Worm (Caenorhabditis elegans) whole organism, L2 larva: ENCODE measurements around the gene T20D3.14.
A peak's percentile ranks its signal among the peaks of the same experiment; 100 is the strongest.

Source experiments
- C34F6.9 ChIP-seq: fragments of 150-350 bp; optimal IDR thresholded peaks from 2 replicates; lab custom pipeline; 2014; ENCODE audit warnings: missing biosample characterization, missing genetic modification characterization
- F13H6.1 ChIP-seq: sonication (generic microtip); optimal IDR thresholded peaks from 2 replicates; lab custom pipeline; 2016; ENCODE audit warnings: missing genetic modification characterization, missing compliant biosample characterization
- R02D3.7 ChIP-seq: fragments of 150-350 bp; optimal IDR thresholded peaks from 2 replicates; lab custom pipeline; 2014; ENCODE audit warnings: missing biosample characterization, missing genetic modification characterization
- Y55F3AM.14 ChIP-seq: fragments of 200-800 bp; sonication (Bioruptor generic); optimal IDR thresholded peaks from 2 replicates; lab custom pipeline; 2018; ENCODE audit warnings: mild to moderate bottlenecking, missing genetic modification characterization, missing compliant biosample characterization
- alr-1 ChIP-seq: fragments of 150-350 bp; optimal IDR thresholded peaks from 2 replicates; lab custom pipeline; 2014; ENCODE audit warnings: missing biosample characterization, missing genetic modification characterization
- aly-2 ChIP-seq: fragments of 150-350 bp; optimal IDR thresholded peaks from 2 replicates; lab custom pipeline; 2014; ENCODE audit warnings: missing biosample characterization, missing genetic modification characterization
- blmp-1 ChIP-seq: sonication (generic microtip); optimal IDR thresholded peaks from 2 replicates; lab custom pipeline; 2017; ENCODE audit warnings: missing genetic modification characterization, mild to moderate bottlenecking, missing compliant biosample characterization, antibody characterized with exemption, moderate library complexity; ENCODE audit not compliant: insufficient read depth
- ceh-16 ChIP-seq: fragments of 150-350 bp; optimal IDR thresholded peaks from 2 replicates; lab custom pipeline; 2014; ENCODE audit warnings: missing biosample characterization, missing genetic modification characterization
- ceh-82 ChIP-seq: fragments of 150-350 bp; optimal IDR thresholded peaks from 2 replicates; lab custom pipeline; 2014; ENCODE audit warnings: missing biosample characterization, missing genetic modification characterization
- dmd-4 ChIP-seq: sonication (generic microtip); optimal IDR thresholded peaks from 2 replicates; lab custom pipeline; 2017; ENCODE audit warnings: missing biosample characterization, missing genetic modification characterization
- egl-27 ChIP-seq: sonication (generic microtip); optimal IDR thresholded peaks from 3 replicates; lab custom pipeline; 2017; ENCODE audit warnings: missing biosample characterization, missing genetic modification reagents, missing genetic modification characterization
- elt-1 ChIP-seq: fragments of 150-350 bp; optimal IDR thresholded peaks from 2 replicates; lab custom pipeline; 2014; ENCODE audit warnings: missing biosample characterization, missing genetic modification characterization
- elt-3 ChIP-seq: sonication (generic microtip); optimal IDR thresholded peaks from 2 replicates; lab custom pipeline; 2017; ENCODE audit warnings: missing biosample characterization, missing genetic modification characterization
- fos-1 ChIP-seq: fragments of 150-350 bp; optimal IDR thresholded peaks from 2 replicates; lab custom pipeline; 2014; ENCODE audit warnings: missing biosample characterization, missing genetic modification characterization
- gmeb-1 ChIP-seq: fragments of 150-350 bp; optimal IDR thresholded peaks from 2 replicates; lab custom pipeline; 2014; ENCODE audit warnings: missing biosample characterization, missing genetic modification characterization
- lsy-2 ChIP-seq, 2 experiments: fragments of 150-350 bp in 1 of 2; sonication (generic microtip) in 1 of 2; optimal IDR thresholded peaks; 2 replicates each; lab custom pipeline; 2014 to 2017; ENCODE audit warnings: missing biosample characterization in 2 of 2, missing genetic modification characterization in 2 of 2
- mbf-1 ChIP-seq: sonication (generic microtip); optimal IDR thresholded peaks from 2 replicates; lab custom pipeline; 2017; ENCODE audit warnings: missing biosample characterization, missing genetic modification characterization
- nhr-10 ChIP-seq: sonication (generic microtip); optimal IDR thresholded peaks from 2 replicates; lab custom pipeline; 2017; ENCODE audit warnings: missing biosample characterization, missing genetic modification characterization
- nhr-11 ChIP-seq: fragments of 150-350 bp; optimal IDR thresholded peaks from 2 replicates; lab custom pipeline; 2014; ENCODE audit warnings: missing biosample characterization, missing genetic modification characterization
- nhr-12 ChIP-seq: fragments of 150-350 bp; optimal IDR thresholded peaks from 2 replicates; lab custom pipeline; 2014; ENCODE audit warnings: missing biosample characterization, missing genetic modification characterization
- nhr-129 ChIP-seq: fragments of 150-350 bp; optimal IDR thresholded peaks from 2 replicates; lab custom pipeline; 2014; ENCODE audit warnings: missing biosample characterization, missing genetic modification characterization
- nhr-237 ChIP-seq: fragments of 150-350 bp; optimal IDR thresholded peaks from 2 replicates; lab custom pipeline; 2014; ENCODE audit warnings: missing biosample characterization, missing genetic modification characterization
- nhr-25 ChIP-seq: fragments of 150-350 bp; sonication (generic microtip); optimal IDR thresholded peaks from 3 replicates; lab custom pipeline; 2014; ENCODE audit warnings: missing biosample characterization, missing genetic modification characterization
- nhr-77 ChIP-seq: fragments of 150-350 bp; optimal IDR thresholded peaks from 2 replicates; lab custom pipeline; 2014; ENCODE audit warnings: missing biosample characterization, missing genetic modification characterization
- sem-4 ChIP-seq: fragments of 150-350 bp; optimal IDR thresholded peaks from 2 replicates; lab custom pipeline; 2014; ENCODE audit warnings: missing biosample characterization, missing genetic modification reagents, missing genetic modification characterization
- sma-9 ChIP-seq, 2 experiments: fragments of 150-350 bp in 1 of 2; sonication (generic microtip) in 1 of 2; optimal IDR thresholded peaks; 2 replicates each; lab custom pipeline; 2014 to 2016; ENCODE audit warnings: missing genetic modification characterization in 2 of 2, mild to moderate bottlenecking in 1 of 2, missing biosample characterization in 1 of 2, missing compliant biosample characterization in 1 of 2, missing genetic modification reagents in 1 of 2, moderate library complexity in 1 of 2
- snpc-4 ChIP-seq: fragments of 150-350 bp; optimal IDR thresholded peaks from 2 replicates; lab custom pipeline; 2014; ENCODE audit warnings: missing biosample characterization, missing genetic modification characterization
- unc-55 ChIP-seq: fragments of 150-350 bp; sonication (generic microtip); optimal IDR thresholded peaks from 3 replicates; lab custom pipeline; 2014; ENCODE audit warnings: missing biosample characterization, missing genetic modification reagents, missing genetic modification characterization
- unc-62 ChIP-seq: fragments of 150-350 bp; optimal IDR thresholded peaks from 2 replicates; lab custom pipeline; 2014; ENCODE audit warnings: missing biosample characterization, missing genetic modification reagents, missing genetic modification characterization
- ztf-1 ChIP-seq: fragments of 200-800 bp; sonication (Bioruptor generic); conservative IDR thresholded peaks from 2 replicates; pipeline ENCODE4 v1.3.6; 2022; ENCODE audit warnings: missing genetic modification characterization, missing compliant biosample characterization
- ztf-4 ChIP-seq: fragments of 150-350 bp; optimal IDR thresholded peaks from 2 replicates; lab custom pipeline; 2014; ENCODE audit warnings: missing biosample characterization, missing genetic modification characterization

The T20D3.14 gene

DNA sequence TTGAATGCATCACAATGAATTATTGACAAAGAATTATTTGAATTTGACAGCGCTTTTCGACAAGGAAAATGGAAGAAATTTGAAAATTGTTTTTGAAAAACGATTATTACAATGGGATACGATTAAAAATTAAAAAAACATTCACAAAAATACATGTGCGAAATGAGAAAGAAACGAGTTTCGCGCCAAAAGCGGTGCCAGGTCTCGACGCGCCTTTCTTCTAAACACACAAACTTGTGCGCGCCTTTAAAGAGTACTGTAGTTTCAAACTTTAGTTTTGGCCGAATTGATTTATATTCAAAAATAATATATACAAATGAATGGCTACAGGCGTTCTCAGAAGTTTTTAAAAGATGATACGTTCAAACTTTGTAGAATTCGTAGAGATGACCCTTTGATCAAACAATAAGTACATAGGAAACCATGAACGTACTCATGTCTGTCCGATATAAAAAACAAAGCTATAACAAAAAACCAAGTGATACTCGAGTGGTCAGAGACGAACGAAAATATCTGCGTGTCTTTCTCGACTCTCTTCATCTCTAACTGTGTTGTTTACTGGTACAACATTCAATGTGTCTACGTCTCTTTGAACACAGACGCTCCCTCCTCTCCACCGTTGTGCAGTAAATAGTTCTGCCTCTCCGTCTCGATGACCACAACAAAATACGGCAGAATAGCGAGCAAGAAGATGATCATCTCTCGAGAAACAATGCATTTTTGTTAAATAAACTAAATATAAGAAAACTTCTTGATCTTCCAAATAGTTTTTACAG, 32.3 kb upstream of the T20D3.14 start:
- TF ChIP-seq nhr-129 (tag; lab: Kevin White, UChicago) = peak; percentile 60
- peak; percentile 12 for TF ChIP-seq egl-27 (tag; lab: Kevin White, UChicago)
- no peak for TF ChIP-seq unc-62
- no peak for TF ChIP-seq nhr-77
- TF ChIP-seq sma-9 (GFP tag; optimal IDR thresholded peaks at IDR 0.05; lab: Kevin White, UChicago) = peak; percentile 43
- no peak for TF ChIP-seq sma-9 (tag; optimal IDR thresholded peaks at IDR 0.05; lab: Kevin White, UChicago)
- no peak for TF ChIP-seq nhr-10
- TF ChIP-seq ztf-1 (GFP tag; lab: Robert Waterston, UW) = no peak
- peak; percentile 1 for TF ChIP-seq C34F6.9 (tag; lab: Kevin White, UChicago)
- no peak for TF ChIP-seq nhr-237
- no peak for TF ChIP-seq snpc-4 (tag; lab: Kevin White, UChicago)
- peak; percentile 15 for TF ChIP-seq unc-55 (GFP tag; lab: Kevin White, UChicago)
- TF ChIP-seq dmd-4 (tag; lab: Kevin White, UChicago) = no peak
- no peak for TF ChIP-seq ceh-82 (tag; lab: Kevin White, UChicago)
- TF ChIP-seq lsy-2 (tag; optimal IDR thresholded peaks at IDR 0.05; lab: Kevin White, UChicago) = no peak
- peak; percentile 17 for TF ChIP-seq F13H6.1 (tag; lab: Kevin White, UChicago)
- no peak for TF ChIP-seq blmp-1 (tag; lab: Kevin White, UChicago)
- TF ChIP-seq, all 48 proteins: peak for 6

DNA sequence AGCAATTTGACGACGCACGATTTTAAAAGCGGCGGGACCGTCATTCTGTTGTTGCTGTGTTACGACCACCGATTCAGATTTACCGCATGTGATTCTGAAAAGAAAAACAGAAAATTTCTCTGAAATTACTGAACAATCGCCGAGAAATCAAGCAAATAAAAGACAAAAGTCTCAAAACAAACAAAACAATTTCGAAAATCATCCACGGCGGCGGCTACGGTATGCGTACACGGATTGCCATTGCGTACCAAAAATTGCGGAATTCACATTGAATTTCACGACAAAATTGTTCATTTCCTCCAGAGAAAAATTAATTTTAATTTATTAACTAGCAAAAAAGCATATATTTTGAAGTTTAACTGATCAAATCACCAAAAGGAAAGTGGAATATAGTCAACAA, 30.7 kb upstream of the T20D3.14 start, which contains the start of gene pezo-1:
pezo-1 (minus strand) TSS at position 101 of the 400 bp plus-strand sequence.
- TF ChIP-seq aly-2 (tag; lab: Kevin White, UChicago) (no peak), lsy-2 (tag; optimal IDR thresholded peaks at IDR 0.05; lab: Kevin White, UChicago) (peak in 1 of 2 experiments; percentile 34)

DNA sequence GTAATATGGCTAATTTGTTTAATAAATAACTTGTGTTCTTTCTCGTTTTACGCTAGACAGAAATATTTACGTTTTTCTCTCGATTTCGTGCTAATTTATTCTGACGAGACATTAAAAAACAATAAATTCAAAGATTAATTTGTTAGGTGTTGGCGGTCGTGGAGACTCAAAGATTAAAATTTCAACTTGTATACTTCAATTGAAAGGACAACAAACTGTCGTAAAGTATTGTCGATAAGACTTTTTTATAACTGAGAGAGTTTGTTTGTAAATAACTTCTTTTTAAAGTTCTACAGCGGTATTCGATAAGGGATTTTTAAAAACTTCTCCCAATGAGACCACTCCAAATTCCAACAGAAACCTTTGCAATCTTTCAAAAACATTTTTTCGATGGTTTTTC, 18.0 kb upstream of the T20D3.14 start:
- TF ChIP-seq fos-1 (tag; lab: Kevin White, UChicago) (no peak), elt-3 (tag; lab: Kevin White, UChicago) (no peak), nhr-12 (tag; lab: Kevin White, UChicago) (no peak), alr-1 (tag; lab: Kevin White, UChicago) (no peak), unc-55 (GFP tag; lab: Kevin White, UChicago) (no peak), nhr-10 (no peak), mbf-1 (no peak), aly-2 (tag; lab: Kevin White, UChicago) (no peak), gmeb-1 (tag; lab: Kevin White, UChicago) (no peak), egl-27 (tag; lab: Kevin White, UChicago) (no peak), nhr-77 (no peak), Y55F3AM.14 (GFP tag; lab: Kevin White, UChicago) (no peak), nhr-11 (tag; lab: Kevin White, UChicago) (no peak), ceh-16 (tag; lab: Kevin White, UChicago) (no peak), blmp-1 (tag; lab: Kevin White, UChicago) (no peak)

DNA sequence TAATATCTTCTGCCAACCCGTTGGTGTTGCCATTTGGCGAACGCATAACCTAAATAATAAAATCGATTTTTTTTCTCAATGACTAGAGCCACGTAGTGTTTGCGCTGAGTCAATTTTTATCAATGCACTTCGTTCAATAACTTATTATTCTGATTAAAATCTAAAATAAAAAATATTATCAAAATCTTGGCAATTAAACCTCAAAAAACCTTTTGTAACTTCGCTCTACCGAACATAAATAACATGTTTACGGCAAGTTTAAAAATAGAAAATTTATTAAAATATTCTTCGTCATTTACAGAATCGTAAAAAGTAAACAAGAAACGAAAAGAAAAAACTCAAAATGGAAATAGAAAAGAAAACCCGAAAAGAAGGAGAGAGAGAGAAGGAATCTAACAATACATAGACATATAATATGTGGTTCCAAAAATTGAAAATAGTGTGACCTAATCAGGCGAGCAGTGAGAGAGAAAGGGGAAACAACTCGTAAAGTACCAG, 7.4 kb upstream of the T20D3.14 start, which contains the start of gene pigc-1:
pigc-1 (minus strand) TSS at position 51 of the 498 bp plus-strand sequence.
- TF ChIP-seq mbf-1 (no peak), C34F6.9 (tag; lab: Kevin White, UChicago) (peak; percentile 44), fos-1 (tag; lab: Kevin White, UChicago) (peak; percentile 20), elt-3 (tag; lab: Kevin White, UChicago) (no peak)

DNA sequence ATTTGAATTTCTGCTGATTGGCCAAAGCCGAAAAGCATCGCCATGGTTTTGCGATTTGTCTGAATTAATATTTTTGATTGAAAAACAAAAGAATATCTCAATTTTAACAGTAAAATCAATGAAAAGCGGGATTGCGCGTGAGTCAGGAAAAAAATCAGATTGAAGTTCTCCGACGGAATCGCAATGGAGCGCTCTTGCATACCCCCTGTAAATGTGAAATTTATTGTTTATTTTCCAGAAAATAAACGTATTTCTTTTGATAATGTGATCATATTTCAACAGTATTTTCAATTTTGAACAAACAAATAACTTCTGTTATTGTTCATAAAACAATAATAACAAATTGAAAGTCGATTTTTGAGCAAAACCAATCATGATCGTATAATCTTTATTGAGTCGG, 5.9 kb upstream of the T20D3.14 start, which contains the start of gene vps-26:
vps-26 (minus strand) TSS at position 200 of the 400 bp plus-strand sequence.
- TF ChIP-seq C34F6.9 (tag; lab: Kevin White, UChicago) (peak; percentile 48), nhr-25 (tag; lab: Kevin White, UChicago) (no peak), nhr-129 (tag; lab: Kevin White, UChicago) (peak; percentile 40), fos-1 (tag; lab: Kevin White, UChicago) (peak; percentile 47), lsy-2 (tag; optimal IDR thresholded peaks at IDR 0.05; lab: Kevin White, UChicago) (peak in 1 of 2 experiments; percentile 49), unc-55 (GFP tag; lab: Kevin White, UChicago) (peak; percentile 26)
- TF ChIP-seq, all 48 proteins: peak for 5

DNA sequence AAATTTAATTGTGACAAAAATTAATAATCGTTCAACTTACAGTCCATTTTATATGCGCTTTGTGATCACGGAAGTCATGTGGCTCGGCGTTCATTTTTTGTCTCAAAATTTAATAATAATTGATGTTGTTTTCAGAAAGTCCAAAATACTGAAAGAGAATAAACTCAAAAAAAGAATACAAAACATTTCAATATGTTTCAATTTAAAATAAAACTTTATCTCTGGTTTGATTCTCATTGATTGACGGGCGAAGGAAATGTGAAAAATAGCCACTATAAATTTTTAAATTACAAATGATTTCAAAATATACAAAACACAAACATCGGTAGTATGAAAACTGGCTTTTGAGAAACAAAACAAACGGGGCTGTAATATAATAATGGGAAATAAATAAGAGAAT, 3.5 kb upstream of the T20D3.14 start, which contains the start of gene T20D3.6:
T20D3.6 (minus strand) TSS at position 101 of the 400 bp plus-strand sequence.
- no peak for TF ChIP-seq R02D3.7 (tag; lab: Kevin White, UChicago)
- no peak for TF ChIP-seq aly-2 (tag; lab: Kevin White, UChicago)
- TF ChIP-seq gmeb-1 (tag; lab: Kevin White, UChicago) = no peak
- TF ChIP-seq sem-4 (tag; lab: Kevin White, UChicago) = no peak
- no peak for TF ChIP-seq nhr-129 (tag; lab: Kevin White, UChicago)
- no peak for TF ChIP-seq blmp-1 (tag; lab: Kevin White, UChicago)
- TF ChIP-seq ztf-4 (tag; lab: Kevin White, UChicago) = no peak
- no peak for TF ChIP-seq elt-1
- no peak for TF ChIP-seq C34F6.9 (tag; lab: Kevin White, UChicago)
